Fruit fly (Drosophila melanogaster) whole organism, embryonic: ENCODE measurements around the gene asun.
A peak's percentile ranks its signal among the peaks of the same experiment; 100 is the strongest.

Experiments used
- B-H2 ChIP-seq: fragments of 200-800 bp; sonication (Bioruptor generic); optimal IDR thresholded peaks from 2 replicates; lab custom pipeline; 2018; ENCODE audit warnings: missing biosample characterization, mild to moderate bottlenecking, missing genetic modification characterization
- BEAF-32 ChIP-seq: fragments of 200-800 bp; sonication (Bioruptor generic); optimal IDR thresholded peaks from 3 replicates; lab custom pipeline; 2017; ENCODE audit warnings: missing biosample characterization, missing genetic modification characterization, mild to moderate bottlenecking, moderate library complexity, missing genetic modification reagents
- CG10267 ChIP-seq: fragments of 200-800 bp; sonication (Bioruptor generic); optimal IDR thresholded peaks from 2 replicates; lab custom pipeline; 2018; ENCODE audit warnings: missing biosample characterization, mild to moderate bottlenecking, missing genetic modification characterization, moderate library complexity
- CG10431 ChIP-seq: fragments of 200-800 bp; sonication (Bioruptor generic); optimal IDR thresholded peaks from 3 replicates; lab custom pipeline; 2018; ENCODE audit warnings: missing biosample characterization, mild to moderate bottlenecking, missing genetic modification characterization
- CG11398 ChIP-seq: fragments of 200-800 bp; sonication (Bioruptor generic); optimal IDR thresholded peaks from 2 replicates; lab custom pipeline; 2016; ENCODE audit warnings: missing biosample characterization, missing genetic modification characterization
- CG12391 ChIP-seq: fragments of 200-800 bp; sonication (Bioruptor generic); optimal IDR thresholded peaks from 3 replicates; lab custom pipeline; 2018; ENCODE audit warnings: missing biosample characterization, mild to moderate bottlenecking, missing genetic modification characterization, moderate library complexity
- CG16813 ChIP-seq: fragments of 200-800 bp; sonication (Bioruptor generic); IDR thresholded peaks from 3 replicates; pipeline ENCODE4 v1.3.6; 2022; ENCODE audit warnings: missing biosample characterization, missing genetic modification characterization; ENCODE audit not compliant: partially characterized antibody
- CG17385 ChIP-seq: fragments of 200-800 bp; sonication (Bioruptor generic); optimal IDR thresholded peaks from 3 replicates; lab custom pipeline; 2018; ENCODE audit warnings: missing biosample characterization, mild to moderate bottlenecking, missing genetic modification characterization
- CG2129 ChIP-seq: fragments of 200-800 bp; sonication (Bioruptor generic); IDR thresholded peaks from 2 replicates; pipeline ENCODE4 v1.3.6; 2022; ENCODE audit warnings: missing biosample characterization, missing genetic modification characterization; ENCODE audit not compliant: partially characterized antibody
- CG32532 ChIP-seq: fragments of 200-800 bp; sonication (Bioruptor generic); IDR thresholded peaks from 2 replicates; pipeline ENCODE4 v1.3.6; 2022; ENCODE audit warnings: missing biosample characterization, missing genetic modification characterization
- CG3407 ChIP-seq: fragments of 200-800 bp; sonication (Bioruptor generic); optimal IDR thresholded peaks from 2 replicates; lab custom pipeline; 2018; ENCODE audit warnings: missing biosample characterization, mild to moderate bottlenecking, missing genetic modification characterization
- CG34376 ChIP-seq: fragments of 200-800 bp; sonication (Bioruptor generic); optimal IDR thresholded peaks from 2 replicates; lab custom pipeline; 2018; ENCODE audit warnings: missing biosample characterization, mild to moderate bottlenecking, missing genetic modification characterization
- CG34422 ChIP-seq: fragments of 200-800 bp; sonication (Bioruptor generic); IDR thresholded peaks from 3 replicates; pipeline ENCODE4 v1.3.6; 2022; ENCODE audit warnings: missing biosample characterization, missing genetic modification characterization
- CG7963 ChIP-seq: fragments of 200-800 bp; sonication (Bioruptor generic); IDR thresholded peaks from 3 replicates; pipeline ENCODE4 v1.3.6; 2022; ENCODE audit warnings: missing biosample characterization, missing genetic modification characterization; ENCODE audit not compliant: partially characterized antibody
- CG8089 ChIP-seq: fragments of 200-800 bp; sonication (Bioruptor generic); optimal IDR thresholded peaks from 3 replicates; lab custom pipeline; 2016; ENCODE audit warnings: missing biosample characterization, missing genetic modification characterization
- CG9609 ChIP-seq: fragments of 200-800 bp; sonication (Bioruptor generic); optimal IDR thresholded peaks from 3 replicates; lab custom pipeline; 2016; ENCODE audit warnings: missing biosample characterization, missing genetic modification characterization
- CG9727 ChIP-seq: fragments of 200-800 bp; sonication (Bioruptor generic); optimal IDR thresholded peaks from 3 replicates; lab custom pipeline; 2017; ENCODE audit warnings: missing biosample characterization, mild to moderate bottlenecking, missing genetic modification characterization
- CG9932 ChIP-seq: fragments of 200-800 bp; sonication (Bioruptor generic); IDR thresholded peaks from 2 replicates; pipeline ENCODE4 v1.3.6; 2022; ENCODE audit warnings: missing biosample characterization, missing genetic modification characterization
- CHES-1-like ChIP-seq: fragments of 200-800 bp; sonication (Bioruptor generic); optimal IDR thresholded peaks from 2 replicates; lab custom pipeline; 2016; ENCODE audit warnings: missing biosample characterization, missing genetic modification characterization
- Camta ChIP-seq: fragments of 200-800 bp; sonication (Bioruptor generic); optimal IDR thresholded peaks from 2 replicates; lab custom pipeline; 2016; ENCODE audit warnings: missing biosample characterization, missing genetic modification characterization
- D19B ChIP-seq: fragments of 200-800 bp; sonication (Bioruptor generic); optimal IDR thresholded peaks from 2 replicates; lab custom pipeline; 2017; ENCODE audit warnings: missing biosample characterization, mild to moderate bottlenecking, missing genetic modification characterization
- Dref ChIP-seq: fragments of 200-800 bp; sonication (Bioruptor generic); IDR thresholded peaks from 2 replicates; pipeline ENCODE4 v1.3.6; 2022; ENCODE audit warnings: missing biosample characterization, missing genetic modification characterization
- E2f2 ChIP-seq: fragments of 200-800 bp; sonication (Bioruptor generic); IDR thresholded peaks from 2 replicates; pipeline ENCODE4 v1.3.6; 2022; ENCODE audit warnings: missing biosample characterization, missing genetic modification characterization
- Ets97D ChIP-seq: fragments of 200-800 bp; sonication (Bioruptor generic); optimal IDR thresholded peaks from 3 replicates; lab custom pipeline; 2016; ENCODE audit warnings: missing biosample characterization, missing genetic modification characterization
- Gsc ChIP-seq: fragments of 200-800 bp; sonication (Bioruptor generic); IDR thresholded peaks from 2 replicates; pipeline ENCODE4 v1.3.6; 2022; ENCODE audit warnings: missing biosample characterization, missing genetic modification characterization
- Hsf ChIP-seq: fragments of 200-800 bp; sonication (Bioruptor generic); optimal IDR thresholded peaks from 3 replicates; lab custom pipeline; 2016; ENCODE audit warnings: missing biosample characterization, missing genetic modification characterization
- Kr ChIP-seq: fragments of 200-800 bp; sonication (Bioruptor generic); optimal IDR thresholded peaks from 2 replicates; lab custom pipeline; 2017; ENCODE audit warnings: missing biosample characterization, mild to moderate bottlenecking, missing genetic modification characterization
- MESR4 ChIP-seq: fragments of 200-800 bp; sonication (Bioruptor generic); optimal IDR thresholded peaks from 2 replicates; lab custom pipeline; 2018; ENCODE audit warnings: missing biosample characterization, mild to moderate bottlenecking, missing genetic modification characterization, moderate library complexity
- Myb ChIP-seq: fragments of 200-800 bp; sonication (Bioruptor generic); optimal IDR thresholded peaks from 2 replicates; lab custom pipeline; 2016; ENCODE audit warnings: missing biosample characterization, missing genetic modification characterization
- Nf-YC ChIP-seq: fragments of 200-800 bp; optimal IDR thresholded peaks from 3 replicates; lab custom pipeline; 2019; ENCODE audit warnings: missing biosample characterization, mild to moderate bottlenecking, missing genetic modification characterization, moderate library complexity
- NfI ChIP-seq: fragments of 200-800 bp; sonication (Bioruptor generic); optimal IDR thresholded peaks from 3 replicates; lab custom pipeline; 2018; ENCODE audit warnings: missing biosample characterization, mild to moderate bottlenecking, missing genetic modification characterization, moderate library complexity
- Opbp ChIP-seq: fragments of 200-800 bp; sonication (Bioruptor generic); IDR thresholded peaks from 3 replicates; pipeline ENCODE4 v1.3.6; 2022; ENCODE audit warnings: missing biosample characterization, missing genetic modification characterization; ENCODE audit not compliant: partially characterized antibody
- PHDP ChIP-seq: fragments of 200-800 bp; sonication (Bioruptor generic); optimal IDR thresholded peaks from 3 replicates; lab custom pipeline; 2018; ENCODE audit warnings: missing biosample characterization, mild to moderate bottlenecking, missing genetic modification characterization, moderate library complexity
- Pdp1 ChIP-seq, 2 experiments: fragments of 200-800 bp; sonication (Bioruptor generic); optimal IDR thresholded peaks; 3 replicates each; lab custom pipeline; 2016; ENCODE audit warnings: missing biosample characterization in 2 of 2, missing genetic modification characterization in 2 of 2, mild to moderate bottlenecking in 1 of 2, moderate library complexity in 1 of 2
- Ptx1 ChIP-seq: fragments of 200-800 bp; sonication (Bioruptor generic); IDR thresholded peaks from 2 replicates; pipeline ENCODE4 v1.3.6; 2022; ENCODE audit warnings: missing biosample characterization, missing genetic modification characterization
- Side ChIP-seq: fragments of 200-800 bp; sonication (Bioruptor generic); optimal IDR thresholded peaks from 2 replicates; lab custom pipeline; 2016; ENCODE audit warnings: missing biosample characterization, missing genetic modification characterization
- Taf1 ChIP-seq: fragments of 200-800 bp; sonication (Bioruptor generic); IDR thresholded peaks from 2 replicates; pipeline ENCODE4 v1.3.6; 2022; ENCODE audit warnings: missing biosample characterization, missing genetic modification characterization
- Xbp1 ChIP-seq: fragments of 200-800 bp; sonication (Bioruptor generic); optimal IDR thresholded peaks from 3 replicates; lab custom pipeline; 2016; ENCODE audit warnings: missing biosample characterization, mild to moderate bottlenecking, missing genetic modification characterization
- YL-1 ChIP-seq: fragments of 200-800 bp; sonication (Bioruptor generic); optimal IDR thresholded peaks from 3 replicates; lab custom pipeline; 2017; ENCODE audit warnings: missing biosample characterization, mild to moderate bottlenecking, missing genetic modification characterization
- al ChIP-seq: fragments of 200-800 bp; sonication (Bioruptor generic); IDR thresholded peaks from 2 replicates; pipeline ENCODE4 v1.3.6; 2022; ENCODE audit warnings: missing biosample characterization, missing genetic modification characterization
- cg ChIP-seq: fragments of 200-800 bp; sonication (Bioruptor generic); optimal IDR thresholded peaks from 3 replicates; lab custom pipeline; 2019; ENCODE audit warnings: missing biosample characterization, mild to moderate bottlenecking, missing genetic modification characterization, moderate library complexity
- knrl ChIP-seq: fragments of 200-800 bp; sonication (Bioruptor generic); IDR thresholded peaks from 3 replicates; pipeline ENCODE4 v1.3.6; 2022; ENCODE audit warnings: missing biosample characterization, missing genetic modification characterization; ENCODE audit not compliant: partially characterized antibody
- mam ChIP-seq: fragments of 200-800 bp; sonication (Bioruptor generic); optimal IDR thresholded peaks from 3 replicates; lab custom pipeline; 2016; ENCODE audit warnings: missing biosample characterization, missing genetic modification characterization
- pzg ChIP-seq: fragments of 200-800 bp; sonication (Bioruptor generic); optimal IDR thresholded peaks from 3 replicates; lab custom pipeline; 2018; ENCODE audit warnings: missing biosample characterization, mild to moderate bottlenecking, missing genetic modification characterization, moderate library complexity
- row ChIP-seq: fragments of 200-800 bp; sonication (Bioruptor generic); IDR thresholded peaks from 3 replicates; pipeline ENCODE4 v1.3.6; 2022; ENCODE audit warnings: missing biosample characterization, missing genetic modification characterization
- sna ChIP-seq: fragments of 200-800 bp; sonication (Bioruptor generic); IDR thresholded peaks from 2 replicates; pipeline ENCODE4 v1.3.6; 2022; ENCODE audit warnings: missing biosample characterization, missing genetic modification characterization; ENCODE audit not compliant: partially characterized antibody
- trem ChIP-seq: fragments of 200-800 bp; optimal IDR thresholded peaks from 3 replicates; lab custom pipeline; 2019; ENCODE audit warnings: missing biosample characterization, mild to moderate bottlenecking, missing genetic modification characterization, moderate library complexity
- vfl ChIP-seq: fragments of 200-800 bp; sonication (Bioruptor generic); optimal IDR thresholded peaks from 2 replicates; lab custom pipeline; 2016; ENCODE audit warnings: missing biosample characterization, missing genetic modification characterization

The asun gene

DNA sequence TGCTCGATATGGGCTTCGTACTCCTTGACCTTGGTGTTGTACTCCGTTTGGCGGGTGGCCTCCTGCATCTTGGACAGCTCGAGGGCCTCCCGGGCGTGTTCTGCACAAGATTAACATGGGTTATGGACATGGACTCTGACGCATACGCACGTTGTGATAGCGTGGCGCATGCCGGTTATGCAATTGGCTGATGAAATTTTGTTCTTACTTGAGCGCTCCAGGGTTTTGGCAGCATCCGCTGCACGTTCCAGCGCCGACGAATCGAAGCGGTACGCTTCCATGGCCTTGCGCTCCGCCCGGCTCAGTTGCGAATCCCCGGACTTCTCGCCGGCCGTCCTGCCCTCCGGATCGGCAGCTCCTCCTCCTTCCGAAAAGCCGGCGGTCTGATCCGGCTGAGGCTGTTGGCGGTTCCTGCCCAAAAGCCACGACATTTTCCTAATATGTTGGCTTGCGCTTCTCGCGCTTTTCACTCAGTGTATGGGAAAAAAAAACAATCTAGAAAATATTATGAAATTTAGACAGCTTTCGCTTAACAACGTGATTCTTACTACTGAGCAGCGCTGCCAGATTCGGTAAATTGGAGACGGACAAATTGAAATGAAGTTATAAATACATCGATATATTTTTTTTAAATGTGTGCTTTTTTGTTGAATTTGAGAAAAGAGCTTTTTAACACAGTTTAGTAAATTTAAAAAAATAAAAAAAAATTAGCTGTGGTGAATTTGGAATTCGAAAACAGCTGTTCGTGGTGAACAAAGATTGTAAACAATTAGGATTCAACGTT, at the start of gene asun, which contains the start of gene bor (continued):
- TF ChIP-seq pzg (peak; percentile 66), Side (no peak), MESR4 (GFP tag; lab: Kevin White, UChicago) (peak; percentile 68), Pdp1 (GFP tag; optimal IDR thresholded peaks at IDR 0.05; lab: Kevin White, UChicago) (peak in 1 of 2 experiments; percentile 96), Xbp1 (GFP tag; lab: Kevin White, UChicago) (peak; percentile 19), CG7963 (0 out of 3 replicates have a peak, but pooled peaks have one; percentile 7), CG17385 (no peak), trem (tag; lab: Kevin White, UChicago) (peak; percentile 53), PHDP (no peak), al (GFP tag; lab: Robert Waterston, UW) (no peak), vfl (no peak), row (peak; percentile 39; the same call in 1 of the 3 replicates), CG11398 (no peak), Taf1 (GFP tag; lab: Robert Waterston, UW) (no peak), Nf-YC (tag; lab: Kevin White, UChicago) (peak; percentile 53), YL-1 (GFP tag; lab: Kevin White, UChicago) (peak; percentile 87), cg (GFP tag; lab: Kevin White, UChicago) (no peak), CG12391 (peak; percentile 49), CG32532 (GFP tag; lab: Robert Waterston, UW) (peak; percentile 50; the same call in 1 of the 2 replicates), Kr (no peak), knrl (GFP tag; lab: Robert Waterston, UW) (peak; percentile 73), CG9727 (GFP tag; lab: Kevin White, UChicago) (peak; percentile 22), Gsc (GFP tag; lab: Robert Waterston, UW) (no peak), NfI (GFP tag; lab: Kevin White, UChicago) (no peak), E2f2 (peak; percentile 72), Ets97D (GFP tag; lab: Kevin White, UChicago) (peak; percentile 60), CG8089 (no peak), CHES-1-like (GFP tag; lab: Kevin White, UChicago) (peak; percentile 20), Ptx1 (GFP tag; lab: Robert Waterston, UW) (no peak), CG10267 (tag; lab: Kevin White, UChicago) (peak; percentile 47), CG16813 (GFP tag; lab: Robert Waterston, UW) (peak; percentile 65), sna (GFP tag; lab: Robert Waterston, UW) (peak; percentile 64), D19B (no peak), CG34376 (GFP tag; lab: Kevin White, UChicago) (peak; percentile 51), CG9609 (GFP tag; lab: Kevin White, UChicago) (no peak), CG9932 (GFP tag; lab: Robert Waterston, UW) (no peak), Dref (GFP tag; lab: Robert Waterston, UW) (peak; percentile 71), B-H2 (GFP tag; lab: Kevin White, UChicago) (peak; percentile 73), Camta (no peak), mam (GFP tag; lab: Kevin White, UChicago) (peak; percentile 15), CG3407 (no peak), CG34422 (peak; percentile 72; the same call in 1 of the 3 replicates), BEAF-32 (GFP tag; lab: Kevin White, UChicago) (peak; percentile 81), CG2129 (GFP tag; lab: Robert Waterston, UW) (peak; percentile 21; the same call in 1 of the 2 replicates), Myb (peak; percentile 40), CG10431 (no peak), Opbp (peak; percentile 62; the same call in 2 of the 3 replicates), Hsf (GFP tag; lab: Kevin White, UChicago) (peak; percentile 13)
